Worm (Caenorhabditis elegans) whole organism, young adult: ENCODE measurements around the gene C34E10.12.

Experiments used
- B0019.2 ChIP-seq: fragments of 200-800 bp; sonication (Bioruptor generic); conservative IDR thresholded peaks from 2 replicates; pipeline ENCODE4 v1.3.6; 2022; ENCODE audit warnings: missing genetic modification reagents, missing genetic modification characterization, missing compliant biosample characterization
- B0035.1 ChIP-seq: sonication (generic microtip); optimal IDR thresholded peaks from 2 replicates; lab custom pipeline; 2016; ENCODE audit warnings: missing genetic modification characterization, mild to moderate bottlenecking, missing compliant biosample characterization, missing genotype, missing genetic modification reagents
- C06A6.2 ChIP-seq: fragments of 200-800 bp; sonication (Bioruptor generic); conservative IDR thresholded peaks from 2 replicates; pipeline ENCODE4 v1.3.6; 2022; ENCODE audit warnings: missing genetic modification characterization, missing compliant biosample characterization
- F10E7.11 ChIP-seq: sonication (generic microtip); optimal IDR thresholded peaks from 2 replicates; lab custom pipeline; 2017; ENCODE audit warnings: mild to moderate bottlenecking, missing genetic modification characterization, moderate library complexity, missing compliant biosample characterization
- F33H1.4 ChIP-seq: fragments of 200-800 bp; sonication (Bioruptor generic); IDR thresholded peaks from 2 replicates; pipeline ENCODE4 v1.3.6; 2022; ENCODE audit warnings: missing genetic modification reagents, missing genetic modification characterization, missing compliant biosample characterization
- F39B2.1 ChIP-seq: fragments of 200-800 bp; sonication (Bioruptor generic); IDR thresholded peaks from 2 replicates; pipeline ENCODE4 v1.3.6; 2022; ENCODE audit warnings: missing genetic modification reagents, missing genetic modification characterization, missing compliant biosample characterization
- F49E8.2 ChIP-seq: sonication (generic microtip); optimal IDR thresholded peaks from 3 replicates; lab custom pipeline; 2017; ENCODE audit warnings: missing genetic modification characterization, mild to moderate bottlenecking, missing compliant biosample characterization, antibody characterized with exemption, moderate library complexity; ENCODE audit not compliant: insufficient read depth
- K12H6.12 ChIP-seq: fragments of 200-800 bp; sonication (Bioruptor generic); optimal IDR thresholded peaks from 2 replicates; lab custom pipeline; 2018; ENCODE audit warnings: mild to moderate bottlenecking, missing genetic modification characterization, missing compliant biosample characterization
- T26A5.8 ChIP-seq: sonication (generic microtip); optimal IDR thresholded peaks from 2 replicates; lab custom pipeline; 2016; ENCODE audit warnings: missing genetic modification characterization, missing compliant biosample characterization
- Y53G8AR.9 ChIP-seq: fragments of 200-800 bp; sonication (Bioruptor generic); conservative IDR thresholded peaks from 2 replicates; pipeline ENCODE4 v1.3.6; 2022; ENCODE audit warnings: missing genetic modification reagents, missing genetic modification characterization, missing compliant biosample characterization
- Y79H2A.3 ChIP-seq: fragments of 200-800 bp; sonication (Bioruptor generic); conservative IDR thresholded peaks from 2 replicates; pipeline ENCODE4 v1.3.6; 2022; ENCODE audit warnings: missing genetic modification reagents, missing genetic modification characterization, missing compliant biosample characterization
- akir-1 ChIP-seq: fragments of 200-800 bp; sonication (Bioruptor generic); optimal IDR thresholded peaks from 2 replicates; lab custom pipeline; 2018; ENCODE audit warnings: mild to moderate bottlenecking, missing genetic modification characterization, moderate library complexity, missing compliant biosample characterization
- athp-1 ChIP-seq: sonication (generic microtip); optimal IDR thresholded peaks from 2 replicates; lab custom pipeline; 2017; ENCODE audit warnings: mild to moderate bottlenecking, missing genetic modification characterization, missing compliant biosample characterization
- attf-5 ChIP-seq: fragments of 200-800 bp; sonication (Bioruptor generic); optimal IDR thresholded peaks from 2 replicates; lab custom pipeline; 2018; ENCODE audit warnings: mild to moderate bottlenecking, missing genetic modification characterization, missing compliant biosample characterization
- bed-1 ChIP-seq: fragments of 200-800 bp; sonication (Bioruptor generic); IDR thresholded peaks from 2 replicates; pipeline ENCODE4 v1.3.6; 2022; ENCODE audit warnings: missing genetic modification reagents, missing genetic modification characterization, missing compliant biosample characterization
- bed-2 ChIP-seq: fragments of 200-800 bp; sonication (Bioruptor generic); IDR thresholded peaks from 2 replicates; pipeline ENCODE4 v1.3.6; 2022; ENCODE audit warnings: missing genetic modification reagents, missing genetic modification characterization, missing compliant biosample characterization
- ceh-40 ChIP-seq: fragments of 200-800 bp; sonication (Bioruptor generic); IDR thresholded peaks from 2 replicates; pipeline ENCODE4 v1.3.6; 2022; ENCODE audit warnings: missing genetic modification characterization, missing compliant biosample characterization
- ceh-91 ChIP-seq: fragments of 200-800 bp; sonication (Bioruptor generic); IDR thresholded peaks from 2 replicates; pipeline ENCODE4 v1.3.6; 2022; ENCODE audit warnings: missing genetic modification reagents, missing genetic modification characterization, missing compliant biosample characterization
- chd-7 ChIP-seq: sonication (generic microtip); optimal IDR thresholded peaks from 2 replicates; lab custom pipeline; 2016; ENCODE audit warnings: mild to moderate bottlenecking, missing genetic modification characterization, moderate library complexity, missing compliant biosample characterization
- dox-1 ChIP-seq: fragments of 200-800 bp; sonication (Bioruptor generic); IDR thresholded peaks from 2 replicates; pipeline ENCODE4 v1.3.6; 2022; ENCODE audit warnings: missing genetic modification reagents, missing genetic modification characterization, missing compliant biosample characterization
- dpff-1 ChIP-seq: sonication (generic microtip); optimal IDR thresholded peaks from 2 replicates; lab custom pipeline; 2017; ENCODE audit warnings: mild to moderate bottlenecking, missing genetic modification characterization, missing compliant biosample characterization
- dpl-1 ChIP-seq: fragments of 150-350 bp; optimal IDR thresholded peaks from 2 replicates; lab custom pipeline; 2014; ENCODE audit warnings: missing biosample characterization, missing genetic modification reagents, missing genetic modification characterization
- efl-1 ChIP-seq: fragments of 150-350 bp; optimal IDR thresholded peaks from 2 replicates; lab custom pipeline; 2014; ENCODE audit warnings: missing biosample characterization, missing genetic modification reagents, missing genetic modification characterization
- egl-18 ChIP-seq: fragments of 200-800 bp; sonication (Bioruptor generic); IDR thresholded peaks from 2 replicates; pipeline ENCODE4 v1.3.6; 2022; ENCODE audit warnings: missing genetic modification reagents, missing genetic modification characterization, missing compliant biosample characterization
- egl-44 ChIP-seq: fragments of 200-800 bp; sonication (Bioruptor generic); IDR thresholded peaks from 2 replicates; pipeline ENCODE4 v1.3.6; 2022; ENCODE audit warnings: missing genetic modification reagents, missing genetic modification characterization, missing compliant biosample characterization
- ekl-4 ChIP-seq: fragments of 200-800 bp; sonication (Bioruptor generic); IDR thresholded peaks from 2 replicates; pipeline ENCODE4 v1.3.6; 2022; ENCODE audit warnings: missing genetic modification reagents, missing genetic modification characterization, missing compliant biosample characterization
- hlh-26 ChIP-seq: fragments of 200-800 bp; sonication (Bioruptor generic); conservative IDR thresholded peaks from 2 replicates; pipeline ENCODE4 v1.3.6; 2022; ENCODE audit warnings: missing genetic modification reagents, missing genetic modification characterization, missing compliant biosample characterization
- lin-40 ChIP-seq: sonication (generic microtip); optimal IDR thresholded peaks from 2 replicates; lab custom pipeline; 2016; ENCODE audit warnings: missing genetic modification characterization, mild to moderate bottlenecking, missing compliant biosample characterization, missing genotype, missing genetic modification reagents
- lin-54 ChIP-seq: fragments of 200-800 bp; sonication (Bioruptor generic); optimal IDR thresholded peaks from 2 replicates; lab custom pipeline; 2018; ENCODE audit warnings: mild to moderate bottlenecking, missing genetic modification characterization, missing compliant biosample characterization
- lsy-27 ChIP-seq: sonication (generic microtip); optimal IDR thresholded peaks from 2 replicates; lab custom pipeline; 2017; ENCODE audit warnings: missing genetic modification characterization, mild to moderate bottlenecking, missing compliant biosample characterization, antibody characterized with exemption, missing genotype, borderline replicate concordance; ENCODE audit not compliant: insufficient read depth
- madf-10 ChIP-seq: sonication (generic microtip); optimal IDR thresholded peaks from 2 replicates; lab custom pipeline; 2016; ENCODE audit warnings: mild to moderate bottlenecking, missing genetic modification characterization, missing compliant biosample characterization
- mel-28 ChIP-seq: sonication (generic microtip); optimal IDR thresholded peaks from 2 replicates; lab custom pipeline; 2016; ENCODE audit warnings: borderline replicate concordance, mild to moderate bottlenecking, missing genetic modification characterization, missing compliant biosample characterization
- mes-4 ChIP-seq: sonication (generic microtip); optimal IDR thresholded peaks from 2 replicates; lab custom pipeline; 2016; ENCODE audit warnings: missing genotype, missing genetic modification characterization, missing compliant biosample characterization
- nhr-120 ChIP-seq: fragments of 200-800 bp; sonication (Bioruptor generic); IDR thresholded peaks from 2 replicates; pipeline ENCODE4 v1.3.6; 2022; ENCODE audit warnings: missing genetic modification characterization, missing compliant biosample characterization
- nhr-179 ChIP-seq: sonication (generic microtip); optimal IDR thresholded peaks from 2 replicates; lab custom pipeline; 2016; ENCODE audit warnings: mild to moderate bottlenecking, missing genetic modification characterization, missing compliant biosample characterization
- nhr-80 ChIP-seq: sonication (generic microtip); optimal IDR thresholded peaks from 2 replicates; lab custom pipeline; 2016; ENCODE audit warnings: missing genetic modification characterization, missing compliant biosample characterization
- nhr-90 ChIP-seq: sonication (generic microtip); optimal IDR thresholded peaks from 2 replicates; lab custom pipeline; 2016; ENCODE audit warnings: missing genotype, mild to moderate bottlenecking, missing genetic modification characterization, missing compliant biosample characterization
- pha-4 ChIP-seq: fragments of 150-350 bp; sonication (generic microtip); optimal IDR thresholded peaks from 2 replicates; lab custom pipeline; 2014; ENCODE audit warnings: missing biosample characterization, missing genetic modification reagents, missing genetic modification characterization
- repo-1 ChIP-seq: sonication (generic microtip); optimal IDR thresholded peaks from 2 replicates; lab custom pipeline; 2017; ENCODE audit warnings: mild to moderate bottlenecking, missing genetic modification characterization, missing compliant biosample characterization
- sea-2 ChIP-seq: fragments of 200-800 bp; sonication (Bioruptor generic); IDR thresholded peaks from 2 replicates; pipeline ENCODE4 v1.3.6; 2022; ENCODE audit warnings: missing genetic modification characterization, missing compliant biosample characterization
- snpc-1.1 ChIP-seq: sonication (generic microtip); optimal IDR thresholded peaks from 2 replicates; lab custom pipeline; 2017; ENCODE audit warnings: missing genetic modification characterization, mild to moderate bottlenecking, missing compliant biosample characterization, antibody characterized with exemption, moderate library complexity, missing genotype, missing genetic modification reagents; ENCODE audit not compliant: insufficient read depth
- snpc-3.4 ChIP-seq: sonication (generic microtip); optimal IDR thresholded peaks from 2 replicates; lab custom pipeline; 2017; ENCODE audit warnings: missing genetic modification characterization, mild to moderate bottlenecking, missing compliant biosample characterization, antibody characterized with exemption, moderate library complexity, missing genotype, missing genetic modification reagents
- snpc-4 ChIP-seq, 5 experiments: fragments of 150-350 bp in 1 of 5; sonication (generic microtip) in 4 of 5; optimal IDR thresholded peaks; 2 replicates each; lab custom pipeline; 2014 to 2018; ENCODE audit warnings: missing genetic modification characterization in 5 of 5, missing biosample characterization in 3 of 5, antibody characterized with exemption in 2 of 5, mild to moderate bottlenecking in 2 of 5, missing compliant biosample characterization in 2 of 5, missing genotype in 2 of 5, moderate library complexity in 2 of 5, missing genetic modification reagents in 1 of 5
- somi-1 ChIP-seq: fragments of 200-800 bp; sonication (Bioruptor generic); optimal IDR thresholded peaks from 2 replicates; lab custom pipeline; 2018; ENCODE audit warnings: mild to moderate bottlenecking, missing genetic modification characterization, missing compliant biosample characterization
- xnd-1 ChIP-seq: sonication (generic microtip); optimal IDR thresholded peaks from 2 replicates; lab custom pipeline; 2016; ENCODE audit warnings: missing genotype, missing genetic modification reagents, missing genetic modification characterization, missing compliant biosample characterization
- zfh-2 ChIP-seq: fragments of 200-800 bp; sonication (Bioruptor generic); conservative IDR thresholded peaks from 2 replicates; pipeline ENCODE4 v1.3.6; 2022; ENCODE audit warnings: missing genetic modification reagents, missing genetic modification characterization, missing compliant biosample characterization
- ztf-25 ChIP-seq: fragments of 200-800 bp; sonication (Bioruptor generic); IDR thresholded peaks from 2 replicates; pipeline ENCODE4 v1.3.6; 2022; ENCODE audit warnings: missing genetic modification reagents, missing genetic modification characterization, missing compliant biosample characterization
- ztf-28 ChIP-seq: fragments of 200-800 bp; sonication (Bioruptor generic); IDR thresholded peaks from 2 replicates; pipeline ENCODE4 v1.3.6; 2022; ENCODE audit warnings: missing genetic modification reagents, missing genetic modification characterization, missing compliant biosample characterization

C34E10.12 gene

ce11 chrIII:5230415-5230814 is 2.7 kb upstream of the C34E10.12 start, which contains the start of gene prmt-5 (continued):
- TF ChIP-seq mes-4 (tag; lab: Kevin White, UChicago), result no peak
- peak; percentile 29 for TF ChIP-seq snpc-1.1 (tag; lab: Kevin White, UChicago)
- TF ChIP-seq C06A6.2 (GFP tag; lab: Robert Waterston, UW), result no peak; the same call in 1 of the 2 replicates
- peak; percentile 36 for TF ChIP-seq T26A5.8 (tag; lab: Kevin White, UChicago)
- TF ChIP-seq dpl-1 (GFP tag; lab: Kevin White, UChicago), result no peak
- TF ChIP-seq Y79H2A.3 (GFP tag; lab: Robert Waterston, UW), result 0 out of 2 replicates have a peak, but pooled peaks have one; percentile 34
- TF ChIP-seq egl-44 (GFP tag; lab: Robert Waterston, UW), result no peak
- TF ChIP-seq pha-4, result no peak
- TF ChIP-seq repo-1, result peak; percentile 95
- TF ChIP-seq B0019.2, result no peak
- peak; percentile 59 for TF ChIP-seq dox-1
- peak; percentile 10 for TF ChIP-seq K12H6.12 (tag; lab: Kevin White, UChicago)
- no peak for TF ChIP-seq zfh-2 (GFP tag; lab: Robert Waterston, UW)
- no peak for TF ChIP-seq hlh-26 (GFP tag; lab: Robert Waterston, UW)
- TF ChIP-seq snpc-4 (GFP tag; optimal IDR thresholded peaks at IDR 0.05; lab: Kevin White, UChicago), result no peak
- TF ChIP-seq snpc-4 (tag; optimal IDR thresholded peaks at IDR 0.05; lab: Kevin White, UChicago), result peak in 2 of 4 experiments; percentile 28 to 48
- TF ChIP-seq xnd-1 (tag; lab: Kevin White, UChicago), result peak; percentile 43
- no peak for TF ChIP-seq ceh-91 (GFP tag; lab: Robert Waterston, UW)
- no peak for TF ChIP-seq nhr-80 (tag; lab: Kevin White, UChicago)
- peak; percentile 83 for TF ChIP-seq F10E7.11 (tag; lab: Kevin White, UChicago)
- TF ChIP-seq chd-7 (tag; lab: Kevin White, UChicago), result peak; percentile 93
- no peak for TF ChIP-seq bed-2 (GFP tag; lab: Robert Waterston, UW)
- TF ChIP-seq F39B2.1 (GFP tag; lab: Robert Waterston, UW), result peak; percentile 64; the same call in 1 of the 2 replicates
- TF ChIP-seq mel-28 (tag; lab: Kevin White, UChicago), result no peak
- TF ChIP-seq ceh-40 (GFP tag; lab: Robert Waterston, UW), result no peak
- peak; percentile 27; the same call in 1 of the 2 replicates for TF ChIP-seq F33H1.4 (GFP tag; lab: Robert Waterston, UW)
- TF ChIP-seq madf-10, result peak; percentile 48
- no peak for TF ChIP-seq lsy-27 (tag; lab: Kevin White, UChicago)
- TF ChIP-seq ztf-28 (GFP tag; lab: Robert Waterston, UW), result no peak
- no peak for TF ChIP-seq sea-2 (GFP tag; lab: Robert Waterston, UW)
- no peak for TF ChIP-seq nhr-179 (tag; lab: Kevin White, UChicago)
- TF ChIP-seq ztf-25 (GFP tag; lab: Robert Waterston, UW), result no peak
- TF ChIP-seq B0035.1, result peak; percentile 76
- TF ChIP-seq efl-1 (GFP tag; lab: Kevin White, UChicago), result no peak
- peak; percentile 91 for TF ChIP-seq athp-1
- peak; percentile 85 for TF ChIP-seq Y53G8AR.9
- peak; percentile 20 for TF ChIP-seq somi-1 (GFP tag; lab: Kevin White, UChicago)
- peak; percentile 91 for TF ChIP-seq F49E8.2
- peak; percentile 53 for TF ChIP-seq lin-40
- no peak for TF ChIP-seq nhr-120 (GFP tag; lab: Robert Waterston, UW)
- no peak for TF ChIP-seq akir-1 (GFP tag; lab: Kevin White, UChicago)
- TF ChIP-seq attf-5 (GFP tag; lab: Kevin White, UChicago), result no peak
- peak; percentile 87 for TF ChIP-seq ekl-4 (GFP tag; lab: Robert Waterston, UW)
- TF ChIP-seq bed-1 (GFP tag; lab: Robert Waterston, UW), result no peak
- peak; percentile 62 for TF ChIP-seq snpc-3.4
- peak; percentile 95 for TF ChIP-seq dpff-1 (tag; lab: Kevin White, UChicago)
- peak; percentile 68 for TF ChIP-seq lin-54 (GFP tag; lab: Kevin White, UChicago)
- no peak for TF ChIP-seq nhr-90
- no peak for TF ChIP-seq egl-18 (GFP tag; lab: Robert Waterston, UW)
